Fruit fly (Drosophila melanogaster): ENCODE data around the gene CG6908.
A peak's percentile ranks its signal among the peaks of the same experiment; 100 is the strongest.

The CG6908 gene

DNA sequence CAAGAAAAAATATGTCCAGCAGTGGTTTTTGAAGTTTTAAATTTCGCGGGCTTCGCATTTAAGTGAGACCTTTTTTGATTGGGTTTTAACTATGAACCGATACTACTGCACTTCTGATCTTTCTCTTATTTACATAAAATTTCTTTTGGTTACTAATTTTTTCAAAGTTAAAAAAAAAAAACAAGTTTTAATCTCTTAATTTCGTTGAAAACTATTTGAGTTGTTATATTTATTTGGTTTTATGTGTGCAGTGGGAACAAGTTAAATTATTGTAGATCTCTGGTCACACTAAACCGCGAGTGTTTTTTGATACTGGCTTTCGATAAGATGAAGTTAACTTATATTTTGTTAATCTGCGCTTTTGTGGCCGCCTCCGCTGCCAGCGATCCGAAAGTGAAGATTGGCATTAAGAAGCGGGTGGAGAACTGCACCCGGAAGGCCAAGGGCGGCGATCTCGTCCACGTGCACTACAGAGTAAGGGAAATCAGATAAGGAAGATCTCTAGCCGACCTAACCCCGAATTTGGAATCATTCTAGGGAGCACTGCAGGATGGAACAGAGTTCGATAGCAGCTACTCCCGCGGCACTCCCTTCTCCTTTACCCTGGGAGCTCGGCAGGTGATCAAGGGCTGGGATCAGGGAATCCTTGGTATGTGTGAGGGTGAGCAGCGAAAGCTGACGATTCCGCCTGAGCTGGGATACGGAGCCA, 15.7 kb downstream of the CG6908 start, which contains the start of gene CG14715 (continued):
- TF ChIP-seq lov (optimal IDR thresholded peaks at IDR 0.05) = no peak
- no peak for TF ChIP-seq lov (GFP tag; IDR thresholded peaks at IDR 0.05)
- peak; percentile 74 for TF ChIP-seq CG11504 (tag; optimal IDR thresholded peaks at IDR 0.05)
- no peak for TF ChIP-seq CG9876 (GFP tag; optimal IDR thresholded peaks at IDR 0.05)
- TF ChIP-seq disco-r (GFP tag; optimal IDR thresholded peaks at IDR 0.05) = no peak
- no peak for TF ChIP-seq Trl (optimal IDR thresholded peaks at IDR 0.05)
- no peak for TF ChIP-seq Trl (GFP tag; optimal IDR thresholded peaks at IDR 0.05)
- no peak for TF ChIP-seq CG17568 (GFP tag; optimal IDR thresholded peaks at IDR 0.05)
- no peak for TF ChIP-seq danr (GFP tag; IDR thresholded peaks at IDR 0.05)
- TF ChIP-seq gcm2 (GFP tag; optimal IDR thresholded peaks at IDR 0.05) = no peak
- TF ChIP-seq emc (GFP tag; optimal IDR thresholded peaks at IDR 0.05) = no peak
- TF ChIP-seq Hr3 (GFP tag; optimal IDR thresholded peaks at IDR 0.05) = peak; percentile 42
- peak; percentile 5 for TF ChIP-seq dmrt99B (tag; optimal IDR thresholded peaks at IDR 0.05)
- no peak for TF ChIP-seq mirr (GFP tag; optimal IDR thresholded peaks at IDR 0.05)
- TF ChIP-seq pum (GFP tag; optimal IDR thresholded peaks at IDR 0.05) = peak; percentile 37
- TF ChIP-seq HHEX (GFP tag; optimal IDR thresholded peaks at IDR 0.05) = no peak
- no peak for TF ChIP-seq Jarid2 (GFP tag; optimal IDR thresholded peaks at IDR 0.05)
- TF ChIP-seq CG3163 (GFP tag; optimal IDR thresholded peaks at IDR 0.05) = peak; percentile 13
- TF ChIP-seq Poxn (GFP tag; IDR thresholded peaks at IDR 0.05) = no peak
- TF ChIP-seq CG16813 (GFP tag; IDR thresholded peaks at IDR 0.05; ENCODE audit: partially characterized antibody) = peak; percentile 58
- no peak for TF ChIP-seq CG31365 (tag; optimal IDR thresholded peaks at IDR 0.05)
- peak; percentile 40 for TF ChIP-seq Dip3 (GFP tag; optimal IDR thresholded peaks at IDR 0.05)
- TF ChIP-seq Dfd (GFP tag; optimal IDR thresholded peaks at IDR 0.05) = no peak
- TF ChIP-seq pzg (GFP tag; optimal IDR thresholded peaks at IDR 0.05) = peak; percentile 56
- TF ChIP-seq CG15514 (GFP tag; optimal IDR thresholded peaks at IDR 0.05) = peak; percentile 86
- TF ChIP-seq CG4617 (GFP tag; optimal IDR thresholded peaks at IDR 0.05; ENCODE audit: borderline replicate concordance) = peak; percentile 68
- no peak for TF ChIP-seq CG8089 (GFP tag; optimal IDR thresholded peaks at IDR 0.05)
- no peak for TF ChIP-seq fd3F (GFP tag; optimal IDR thresholded peaks at IDR 0.05)
- peak; percentile 59 for TF ChIP-seq Hsf (GFP tag; optimal IDR thresholded peaks at IDR 0.05)
- no peak for TF ChIP-seq nom (GFP tag; optimal IDR thresholded peaks at IDR 0.05)
- no peak for TF ChIP-seq cg (GFP tag; optimal IDR thresholded peaks at IDR 0.05)
- no peak for TF ChIP-seq CG34422 (GFP tag; IDR thresholded peaks at IDR 0.05)
- no peak for TF ChIP-seq cwo (GFP tag; optimal IDR thresholded peaks at IDR 0.05)
- TF ChIP-seq Dll (GFP tag; IDR thresholded peaks at IDR 0.05; ENCODE audit: partially characterized antibody) = peak; percentile 68; the same call in 3 of the 4 replicates
- no peak for TF ChIP-seq pros (GFP tag; optimal IDR thresholded peaks at IDR 0.05)
- TF ChIP-seq Meics (GFP tag; optimal IDR thresholded peaks at IDR 0.05) = peak; percentile 6
- TF ChIP-seq CG14667 (GFP tag; IDR thresholded peaks at IDR 0.05) = 0 out of 2 replicates have a peak, but pooled peaks have one; percentile 7
- peak; percentile 87 for TF ChIP-seq sens (GFP tag)
- no peak for TF ChIP-seq CG4404 (GFP tag; IDR thresholded peaks at IDR 0.05)
- no peak for TF ChIP-seq CG2202 (tag; optimal IDR thresholded peaks at IDR 0.05)
- no peak for TF ChIP-seq CG6272 (GFP tag; IDR thresholded peaks at IDR 0.05)
- TF ChIP-seq CG10267 (tag; optimal IDR thresholded peaks at IDR 0.05) = peak; percentile 70
- TF ChIP-seq CG7271 (tag; optimal IDR thresholded peaks at IDR 0.05) = no peak
- TF ChIP-seq Max (GFP tag; optimal IDR thresholded peaks at IDR 0.05) = peak; percentile 29
- no peak for TF ChIP-seq ERR (GFP tag; optimal IDR thresholded peaks at IDR 0.05)
- no peak for TF ChIP-seq hth (optimal IDR thresholded peaks at IDR 0.05)
- peak; percentile 43 for TF ChIP-seq bab2 (GFP tag; optimal IDR thresholded peaks at IDR 0.05)
- no peak for TF ChIP-seq vfl (GFP tag; optimal IDR thresholded peaks at IDR 0.05)
- TF ChIP-seq CG7839 (tag; optimal IDR thresholded peaks at IDR 0.05) = peak; percentile 48
- TF ChIP-seq onecut (GFP tag; IDR thresholded peaks at IDR 0.05) = no peak
- TF ChIP-seq Taf1 (GFP tag; IDR thresholded peaks at IDR 0.05) = no peak
